Fruit fly (Drosophila melanogaster): ENCODE results near the gene Ubc6.

DNA sequence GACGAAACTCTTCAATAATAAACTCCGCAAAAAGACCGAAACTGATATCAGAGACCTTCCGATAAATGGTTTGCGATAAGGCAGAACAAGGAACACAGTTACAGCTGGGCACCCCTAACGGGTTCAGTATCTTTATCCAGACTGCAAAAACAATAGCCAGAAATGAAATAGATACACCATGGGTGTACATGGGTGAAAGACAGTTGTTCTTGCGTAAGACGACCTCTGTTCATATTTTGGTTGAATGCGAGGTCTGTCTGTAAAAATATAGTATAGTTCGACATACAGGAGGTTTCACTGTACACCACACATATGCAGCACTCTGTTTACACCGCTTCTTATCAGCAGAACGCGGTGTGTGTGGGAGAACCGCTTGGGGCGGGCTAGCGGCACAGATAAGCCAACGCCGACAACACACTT is 40.3 kb downstream of the Ubc6 start:
- TF ChIP-seq Myc (optimal IDR thresholded peaks at IDR 0.05) = no peak
- TF ChIP-seq insv (optimal IDR thresholded peaks at IDR 0.05) = no peak
- TF ChIP-seq ttk (optimal IDR thresholded peaks at IDR 0.05) = no peak
- TF ChIP-seq h (optimal IDR thresholded peaks at IDR 0.05) = no peak
- TF ChIP-seq psq (optimal IDR thresholded peaks at IDR 0.05) = no peak
